Fruit fly (Drosophila melanogaster) whole organism, embryonic: Measurements from ENCODE around the gene CG32137.
A peak's percentile ranks its signal among the peaks of the same experiment; 100 is the strongest.

ENCODE experiments used
- Awh ChIP-seq: fragments of 200-800 bp; sonication (Bioruptor generic); IDR thresholded peaks from 2 replicates; pipeline ENCODE4, ENCODE4 v1.3.6; 2022; ENCODE audit warnings: missing biosample characterization, missing genetic modification characterization
- CG10366 ChIP-seq: fragments of 200-800 bp; sonication (Bioruptor generic); IDR thresholded peaks from 2 replicates; pipeline ENCODE4 v1.3.6; 2022; ENCODE audit warnings: missing biosample characterization, missing genetic modification characterization
- CG12299 ChIP-seq: fragments of 200-800 bp; sonication (Bioruptor generic); optimal IDR thresholded peaks from 2 replicates; lab custom pipeline; 2018; ENCODE audit warnings: missing biosample characterization, mild to moderate bottlenecking, missing genetic modification characterization
- CG13296 ChIP-seq: fragments of 200-800 bp; sonication (Bioruptor generic); optimal IDR thresholded peaks from 3 replicates; lab custom pipeline; 2018; ENCODE audit warnings: missing biosample characterization, mild to moderate bottlenecking, missing genetic modification characterization
- CG14441 ChIP-seq: fragments of 200-800 bp; sonication (Bioruptor generic); IDR thresholded peaks from 2 replicates; pipeline ENCODE4 v1.3.6; 2022; ENCODE audit warnings: missing biosample characterization, missing genetic modification characterization
- CG14710 ChIP-seq: fragments of 200-800 bp; sonication (Bioruptor generic); optimal IDR thresholded peaks from 3 replicates; lab custom pipeline; 2019; ENCODE audit warnings: missing biosample characterization, mild to moderate bottlenecking, missing genetic modification characterization, moderate library complexity
- CG17361 ChIP-seq: fragments of 200-800 bp; sonication (Bioruptor generic); IDR thresholded peaks from 3 replicates; pipeline ENCODE4 v1.3.6; 2022; ENCODE audit warnings: missing biosample characterization, missing genetic modification characterization
- CG17385 ChIP-seq: fragments of 200-800 bp; sonication (Bioruptor generic); optimal IDR thresholded peaks from 3 replicates; lab custom pipeline; 2018; ENCODE audit warnings: missing biosample characterization, mild to moderate bottlenecking, missing genetic modification characterization
- CG17612 ChIP-seq: fragments of 200-800 bp; sonication (Bioruptor generic); IDR thresholded peaks from 2 replicates; pipeline ENCODE4 v1.3.6; 2022; ENCODE audit warnings: missing biosample characterization, missing genetic modification characterization
- CG17829 ChIP-seq: fragments of 200-800 bp; optimal IDR thresholded peaks from 2 replicates; lab custom pipeline; 2019; ENCODE audit warnings: missing biosample characterization, mild to moderate bottlenecking, missing genetic modification characterization, moderate library complexity
- CG1792 ChIP-seq: fragments of 200-800 bp; sonication (Bioruptor generic); optimal IDR thresholded peaks from 2 replicates; lab custom pipeline; 2016; ENCODE audit warnings: missing biosample characterization, missing genetic modification characterization
- CG2712 ChIP-seq: fragments of 200-800 bp; optimal IDR thresholded peaks from 3 replicates; lab custom pipeline; 2019; ENCODE audit warnings: missing biosample characterization, mild to moderate bottlenecking, missing genetic modification characterization, moderate library complexity
- CG30431 ChIP-seq: fragments of 200-800 bp; sonication (Bioruptor generic); optimal IDR thresholded peaks from 2 replicates; lab custom pipeline; 2017; ENCODE audit warnings: missing biosample characterization, missing genetic modification characterization
- CG31441 ChIP-seq: fragments of 200-800 bp; sonication (Bioruptor generic); IDR thresholded peaks from 2 replicates; pipeline ENCODE4 v1.3.6; 2022; ENCODE audit warnings: missing biosample characterization, missing genetic modification characterization
- CG34422 ChIP-seq: fragments of 200-800 bp; sonication (Bioruptor generic); IDR thresholded peaks from 3 replicates; pipeline ENCODE4 v1.3.6; 2022; ENCODE audit warnings: missing biosample characterization, missing genetic modification characterization
- CG4360 ChIP-seq: fragments of 200-800 bp; sonication (Bioruptor generic); IDR thresholded peaks from 2 replicates; pipeline ENCODE4 v1.3.6; 2022; ENCODE audit warnings: missing biosample characterization, missing genetic modification characterization
- CG6175 ChIP-seq: fragments of 200-800 bp; sonication (Bioruptor generic); IDR thresholded peaks from 3 replicates; pipeline ENCODE4 v1.3.6; 2022; ENCODE audit warnings: missing biosample characterization, missing genetic modification characterization
- CG8478 ChIP-seq: fragments of >200 bp; optimal IDR thresholded peaks from 2 replicates; lab custom pipeline; 2018
- CG9727 ChIP-seq: fragments of 200-800 bp; sonication (Bioruptor generic); optimal IDR thresholded peaks from 3 replicates; lab custom pipeline; 2017; ENCODE audit warnings: missing biosample characterization, mild to moderate bottlenecking, missing genetic modification characterization
- Dek ChIP-seq: fragments of 200-800 bp; sonication (Bioruptor generic); optimal IDR thresholded peaks from 3 replicates; lab custom pipeline; 2019; ENCODE audit warnings: missing biosample characterization, mild to moderate bottlenecking, missing genetic modification characterization, moderate library complexity
- Doc3 ChIP-seq: fragments of 200-800 bp; sonication (Bioruptor generic); IDR thresholded peaks from 3 replicates; pipeline ENCODE4 v1.3.6; 2022; ENCODE audit warnings: missing biosample characterization, missing genetic modification characterization; ENCODE audit not compliant: partially characterized antibody
- Elba2 ChIP-seq: fragments of 200-800 bp; sonication (Bioruptor generic); optimal IDR thresholded peaks from 3 replicates; lab custom pipeline; 2016; ENCODE audit warnings: missing biosample characterization, missing genetic modification characterization
- Fer2 ChIP-seq: fragments of 200-800 bp; sonication (Bioruptor generic); optimal IDR thresholded peaks from 2 replicates; lab custom pipeline; 2018; ENCODE audit warnings: missing biosample characterization, mild to moderate bottlenecking, missing genetic modification characterization, moderate library complexity
- Hr78 ChIP-seq, 2 experiments: fragments of 200-800 bp in 1 of 2; fragments of >200 bp in 1 of 2; sonication (Bioruptor generic) in 1 of 2; optimal IDR thresholded peaks; 2 replicates each; lab custom pipeline; 2017 to 2019; ENCODE audit warnings: missing biosample characterization in 2 of 2, missing genetic modification characterization in 2 of 2, mild to moderate bottlenecking in 1 of 2, moderate library complexity in 1 of 2
- Scr ChIP-seq: fragments of 200-800 bp; sonication (Bioruptor generic); IDR thresholded peaks from 2 replicates; pipeline ENCODE4 v1.3.6; 2022; ENCODE audit warnings: missing biosample characterization, missing genetic modification characterization; ENCODE audit not compliant: partially characterized antibody
- Trl ChIP-seq, 3 experiments: fragments of >200 bp in 2 of 3; fragments of 200-800 bp in 1 of 3; sonication (Bioruptor generic) in 1 of 3; optimal IDR thresholded peaks; 2 replicates in 1 of 3; 3 replicates in 2 of 3; lab custom pipeline; 2016 to 2017; ENCODE audit warnings: missing biosample characterization in 1 of 3, missing genetic modification characterization in 1 of 3
- Xrp1 ChIP-seq: fragments of 200-800 bp; sonication (Bioruptor generic); IDR thresholded peaks from 2 replicates; pipeline ENCODE4 v1.3.6; 2022; ENCODE audit warnings: missing biosample characterization, missing genetic modification characterization
- abd-A ChIP-seq: fragments of 200-800 bp; sonication (Bioruptor generic); optimal IDR thresholded peaks from 3 replicates; lab custom pipeline; 2019; ENCODE audit warnings: missing biosample characterization, mild to moderate bottlenecking, missing genetic modification characterization, moderate library complexity
- az2 ChIP-seq: fragments of 200-800 bp; sonication (Bioruptor generic); optimal IDR thresholded peaks from 3 replicates; lab custom pipeline; 2016; ENCODE audit warnings: missing biosample characterization, missing genetic modification characterization
- bab2 ChIP-seq: fragments of 200-800 bp; sonication (Bioruptor generic); optimal IDR thresholded peaks from 2 replicates; lab custom pipeline; 2016; ENCODE audit warnings: missing biosample characterization, missing genetic modification characterization
- ci ChIP-seq: fragments of 200-800 bp; sonication (Bioruptor generic); IDR thresholded peaks from 3 replicates; pipeline ENCODE4 v1.3.6; 2022; ENCODE audit warnings: missing biosample characterization, missing genetic modification characterization
- crp ChIP-seq, 2 experiments: fragments of 200-800 bp; sonication (Bioruptor generic); optimal IDR thresholded peaks; 2 replicates in 1 of 2; 3 replicates in 1 of 2; lab custom pipeline; 2017; ENCODE audit warnings: missing biosample characterization in 2 of 2, missing genetic modification characterization in 2 of 2, mild to moderate bottlenecking in 1 of 2, moderate library complexity in 1 of 2
- cwo ChIP-seq: fragments of 200-800 bp; sonication (Bioruptor generic); optimal IDR thresholded peaks from 3 replicates; lab custom pipeline; 2017; ENCODE audit warnings: missing biosample characterization, missing genetic modification characterization, mild to moderate bottlenecking, moderate library complexity, missing genetic modification reagents
- danr ChIP-seq: fragments of 200-800 bp; sonication (Bioruptor generic); IDR thresholded peaks from 2 replicates; pipeline ENCODE4 v1.3.6; 2022; ENCODE audit warnings: missing biosample characterization, missing genetic modification characterization
- gem ChIP-seq: fragments of 200-800 bp; sonication (Bioruptor generic); optimal IDR thresholded peaks from 2 replicates; lab custom pipeline; 2019; ENCODE audit warnings: missing biosample characterization, mild to moderate bottlenecking, missing genetic modification characterization, moderate library complexity
- grau ChIP-seq: fragments of 200-800 bp; optimal IDR thresholded peaks from 3 replicates; lab custom pipeline; 2019; ENCODE audit warnings: missing biosample characterization, mild to moderate bottlenecking, missing genetic modification characterization, moderate library complexity
- grn ChIP-seq: fragments of 200-800 bp; sonication (Bioruptor generic); optimal IDR thresholded peaks from 3 replicates; lab custom pipeline; 2017; ENCODE audit warnings: missing biosample characterization, missing genetic modification characterization
- insv ChIP-seq, 2 experiments: fragments of 200-800 bp; sonication (Bioruptor generic); optimal IDR thresholded peaks; 3 replicates each; lab custom pipeline; 2016 to 2018; ENCODE audit warnings: missing biosample characterization in 2 of 2, missing genetic modification characterization in 2 of 2
- jumu ChIP-seq: fragments of 200-800 bp; sonication (Bioruptor generic); optimal IDR thresholded peaks from 3 replicates; lab custom pipeline; 2016; ENCODE audit warnings: missing biosample characterization, missing genetic modification characterization
- mirr ChIP-seq: fragments of 200-800 bp; sonication (Bioruptor generic); optimal IDR thresholded peaks from 3 replicates; lab custom pipeline; 2018; ENCODE audit warnings: missing biosample characterization, mild to moderate bottlenecking, missing genetic modification characterization
- org-1 ChIP-seq: fragments of 200-800 bp; sonication (Bioruptor generic); optimal IDR thresholded peaks from 2 replicates; lab custom pipeline; 2017; ENCODE audit warnings: missing biosample characterization, missing genetic modification characterization
- pfk ChIP-seq: fragments of 200-800 bp; sonication (Bioruptor generic); optimal IDR thresholded peaks from 2 replicates; lab custom pipeline; 2018; ENCODE audit warnings: missing biosample characterization, mild to moderate bottlenecking, missing genetic modification characterization, moderate library complexity
- row ChIP-seq: fragments of 200-800 bp; sonication (Bioruptor generic); IDR thresholded peaks from 3 replicates; pipeline ENCODE4 v1.3.6; 2022; ENCODE audit warnings: missing biosample characterization, missing genetic modification characterization
- slp2 ChIP-seq: fragments of 200-800 bp; sonication (Bioruptor generic); optimal IDR thresholded peaks from 2 replicates; lab custom pipeline; 2016; ENCODE audit warnings: missing biosample characterization, missing genetic modification characterization
- sqz ChIP-seq: fragments of 200-800 bp; sonication (Bioruptor generic); optimal IDR thresholded peaks from 3 replicates; lab custom pipeline; 2018; ENCODE audit warnings: missing biosample characterization, mild to moderate bottlenecking, missing genetic modification characterization
- trem ChIP-seq: fragments of 200-800 bp; optimal IDR thresholded peaks from 3 replicates; lab custom pipeline; 2019; ENCODE audit warnings: missing biosample characterization, mild to moderate bottlenecking, missing genetic modification characterization, moderate library complexity
- z ChIP-seq: fragments of 200-800 bp; sonication (Bioruptor generic); IDR thresholded peaks from 3 replicates; pipeline ENCODE4 v1.3.6; 2022; ENCODE audit warnings: missing biosample characterization, missing genetic modification characterization
- zen2 ChIP-seq: fragments of 200-800 bp; sonication (Bioruptor generic); IDR thresholded peaks from 3 replicates; pipeline ENCODE4 v1.3.6; 2022; ENCODE audit warnings: missing biosample characterization, missing genetic modification characterization; ENCODE audit not compliant: partially characterized antibody

CG32137 gene

DNA sequence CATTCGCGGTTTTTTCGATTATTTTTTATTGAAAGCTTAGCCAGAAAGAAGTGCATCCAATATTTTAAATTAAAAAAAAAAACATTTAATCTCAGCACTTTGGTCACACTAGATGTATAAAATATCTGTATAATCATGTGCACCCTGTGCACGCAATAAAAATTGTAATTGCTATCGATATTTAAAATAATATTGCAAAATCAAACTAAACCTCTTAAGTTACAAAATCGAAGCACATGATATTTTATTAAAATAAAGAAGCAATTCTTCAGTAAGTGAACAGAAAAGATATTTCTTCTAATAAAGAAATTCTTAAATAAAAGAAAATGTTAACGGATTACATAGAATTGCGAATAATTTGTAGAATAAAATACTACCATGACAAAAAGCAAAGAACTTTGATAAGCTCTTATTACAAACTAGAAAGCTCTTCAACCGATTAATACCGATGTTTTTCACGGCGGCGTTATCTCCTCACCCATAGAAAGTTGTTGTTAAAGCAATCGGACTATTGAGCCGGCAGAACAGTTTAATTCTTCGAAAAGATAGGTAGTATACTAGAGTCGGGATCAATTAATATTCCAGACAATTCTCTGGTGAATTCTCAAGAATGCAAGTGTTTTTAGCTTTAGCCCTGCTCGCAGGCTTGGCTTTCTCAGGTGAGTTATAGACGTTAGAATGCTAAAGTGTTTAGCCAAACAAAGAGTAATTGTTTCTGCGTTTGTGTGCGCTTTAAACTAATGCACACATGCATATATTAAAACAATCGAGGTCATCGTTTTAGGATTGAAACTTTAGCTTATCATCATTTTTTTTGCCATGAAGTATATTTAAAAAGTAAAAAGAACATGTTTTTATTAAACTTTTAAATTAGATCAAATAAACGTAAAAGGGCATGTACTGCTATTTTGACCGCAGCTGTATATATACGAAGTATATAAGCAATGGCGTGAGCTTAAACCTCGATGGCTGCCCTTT is 55.0 kb downstream of the CG32137 start, which contains the start of gene CtsK1 (continued):
- peak; percentile 50 for TF ChIP-seq CG2712
- TF ChIP-seq CG4360 (GFP tag; lab: Robert Waterston, UW): no peak
- TF ChIP-seq trem: no peak
- TF ChIP-seq ci: peak; percentile 3; the same call in 1 of the 3 replicates
- 0 out of 2 replicates have a peak, but pooled peaks have one; percentile 25 for TF ChIP-seq CG10366 (GFP tag; lab: Robert Waterston, UW)
- peak; percentile 12 for TF ChIP-seq CG9727
- no peak for TF ChIP-seq Dek (tag; lab: Kevin White, UChicago)
- TF ChIP-seq CG14441: peak; percentile 50; the same call in 1 of the 2 replicates
- TF ChIP-seq slp2: no peak
- TF ChIP-seq org-1 (GFP tag; lab: Kevin White, UChicago): no peak
- no peak for TF ChIP-seq cwo (GFP tag; lab: Kevin White, UChicago)
- peak; percentile 76 for TF ChIP-seq Scr (GFP tag; lab: Robert Waterston, UW)
- TF ChIP-seq gem (tag; lab: Kevin White, UChicago): peak; percentile 47
- TF ChIP-seq CG31441: peak; percentile 48
- no peak for TF ChIP-seq Fer2 (tag; lab: Kevin White, UChicago)
- no peak for TF ChIP-seq Hr78 (GFP tag; optimal IDR thresholded peaks at IDR 0.05; lab: Kevin White, UChicago)
- no peak for TF ChIP-seq Awh (GFP tag; lab: Robert Waterston, UW)
- no peak for TF ChIP-seq CG17612 (GFP tag; lab: Robert Waterston, UW)
- TF ChIP-seq CG34422 (GFP tag; lab: Robert Waterston, UW): 0 out of 3 replicates have a peak, but pooled peaks have one; percentile 54
- TF ChIP-seq CG30431 (GFP tag; lab: Kevin White, UChicago): no peak
- no peak for TF ChIP-seq grn (GFP tag; lab: Kevin White, UChicago)
- TF ChIP-seq CG17385 (GFP tag; lab: Kevin White, UChicago): peak; percentile 11
- peak; percentile 33 for TF ChIP-seq CG17829 (tag; lab: Kevin White, UChicago)
- TF ChIP-seq jumu: no peak
- TF ChIP-seq row (GFP tag; lab: Robert Waterston, UW): peak; percentile 75
- no peak for TF ChIP-seq CG1792 (GFP tag; lab: Kevin White, UChicago)
- TF ChIP-seq crp (GFP tag; optimal IDR thresholded peaks at IDR 0.05; lab: Kevin White, UChicago): peak in 1 of 2 experiments; percentile 48
- peak; percentile 16 for TF ChIP-seq grau (tag; lab: Kevin White, UChicago)
- peak; percentile 8 for TF ChIP-seq abd-A (tag; lab: Kevin White, UChicago)
- TF ChIP-seq CG12299 (tag; lab: Kevin White, UChicago): no peak
- no peak for TF ChIP-seq insv (GFP tag; optimal IDR thresholded peaks at IDR 0.05; lab: Kevin White, UChicago)
- no peak for TF ChIP-seq danr (GFP tag; lab: Robert Waterston, UW)
- no peak for TF ChIP-seq az2 (GFP tag; lab: Kevin White, UChicago)
- TF ChIP-seq z: no peak
- TF ChIP-seq pfk (GFP tag; lab: Kevin White, UChicago): no peak
- no peak for TF ChIP-seq bab2
- no peak for TF ChIP-seq CG13296 (GFP tag; lab: Kevin White, UChicago)
- peak; percentile 73; the same call in 1 of the 3 replicates for TF ChIP-seq zen2 (GFP tag; lab: Robert Waterston, UW)
- no peak for TF ChIP-seq CG8478 (lab: Kevin White, UChicago)
- TF ChIP-seq mirr (GFP tag; lab: Kevin White, UChicago): no peak
- TF ChIP-seq sqz (GFP tag; lab: Kevin White, UChicago): peak; percentile 54
- no peak for TF ChIP-seq Elba2 (GFP tag; lab: Kevin White, UChicago)
- peak; percentile 78 for TF ChIP-seq Doc3 (GFP tag; lab: Robert Waterston, UW)
- no peak for TF ChIP-seq Trl (optimal IDR thresholded peaks at IDR 0.05; lab: Kevin White, UChicago)
- TF ChIP-seq Trl (GFP tag; optimal IDR thresholded peaks at IDR 0.05; lab: Kevin White, UChicago): no peak
- TF ChIP-seq CG17361 (GFP tag; lab: Robert Waterston, UW): peak; percentile 62; the same call in 2 of the 3 replicates
- TF ChIP-seq CG14710 (tag; lab: Kevin White, UChicago): peak; percentile 44
- TF ChIP-seq CG6175 (GFP tag; lab: Robert Waterston, UW): no peak
- peak; percentile 70 for TF ChIP-seq Xrp1 (GFP tag; lab: Robert Waterston, UW)
